Worm (Caenorhabditis elegans): ENCODE measurements around the gene srx-7.

- TF ChIP-seq nhr-76 (tag; optimal IDR thresholded peaks at IDR 0.05), result no peak
- no peak for TF ChIP-seq nhr-28 (tag; optimal IDR thresholded peaks at IDR 0.05)
- TF ChIP-seq nhr-237 (tag; optimal IDR thresholded peaks at IDR 0.05), result no peak
- no peak for TF ChIP-seq nhr-12 (tag; optimal IDR thresholded peaks at IDR 0.05)
- TF ChIP-seq elt-3 (tag; optimal IDR thresholded peaks at IDR 0.05), result no peak
Observed at ce11 chrV:581616-582015, 21.6 kb downstream of the srx-7 start, which contains the start of gene nstp-7.
